Worm (Caenorhabditis elegans) whole organism, L2 larva: ENCODE data around the gene srbc-71.

Source experiments
- ZK546.5 ChIP-seq: sonication (generic microtip); optimal IDR thresholded peaks from 2 replicates; lab custom pipeline; 2017; ENCODE audit warnings: missing biosample characterization, missing genetic modification characterization
- lin-13 ChIP-seq: fragments of 150-350 bp; optimal IDR thresholded peaks from 2 replicates; lab custom pipeline; 2014; ENCODE audit warnings: missing biosample characterization, missing genetic modification reagents, missing genetic modification characterization
- mab-5 ChIP-seq: fragments of 150-350 bp; optimal IDR thresholded peaks from 2 replicates; lab custom pipeline; 2014; ENCODE audit warnings: missing biosample characterization, missing genetic modification characterization
- mbf-1 ChIP-seq: sonication (generic microtip); optimal IDR thresholded peaks from 2 replicates; lab custom pipeline; 2017; ENCODE audit warnings: missing biosample characterization, missing genetic modification characterization
- nhr-21 ChIP-seq: fragments of 150-350 bp; optimal IDR thresholded peaks from 2 replicates; lab custom pipeline; 2014; ENCODE audit warnings: missing biosample characterization, missing genetic modification characterization
- nhr-237 ChIP-seq: fragments of 150-350 bp; optimal IDR thresholded peaks from 2 replicates; lab custom pipeline; 2014; ENCODE audit warnings: missing biosample characterization, missing genetic modification characterization
- unc-39 ChIP-seq: fragments of 150-350 bp; optimal IDR thresholded peaks from 2 replicates; lab custom pipeline; 2014; ENCODE audit warnings: missing biosample characterization, missing genetic modification characterization
- unc-62 ChIP-seq: fragments of 150-350 bp; optimal IDR thresholded peaks from 2 replicates; lab custom pipeline; 2014; ENCODE audit warnings: missing biosample characterization, missing genetic modification reagents, missing genetic modification characterization
- ztf-11 ChIP-seq: sonication (generic microtip); optimal IDR thresholded peaks from 2 replicates; lab custom pipeline; 2017; ENCODE audit warnings: missing biosample characterization, missing genetic modification characterization

- no peak for TF ChIP-seq ZK546.5 (tag; lab: Kevin White, UChicago)
- no peak for TF ChIP-seq nhr-237 (tag; lab: Kevin White, UChicago)
- no peak for TF ChIP-seq mbf-1
- no peak for TF ChIP-seq mab-5
- peak; percentile 58 for TF ChIP-seq lin-13 (GFP tag; lab: Kevin White, UChicago)
- TF ChIP-seq ztf-11, result no peak
- TF ChIP-seq unc-39 (tag; lab: Kevin White, UChicago), result no peak
- peak; percentile 71 for TF ChIP-seq nhr-21 (tag; lab: Kevin White, UChicago)
- TF ChIP-seq unc-62 (GFP tag; lab: Kevin White, UChicago), result no peak
Measured at ce11 chrIV:4215349-4215748, 10.4 kb downstream of the srbc-71 start.
